Worm (Caenorhabditis elegans) whole organism, mixed stage, embryonic: ENCODE data around the gene ZK1307.4.

Source experiments
- bed-3 ChIP-seq: fragments of 200-800 bp; sonication (Bioruptor generic); optimal IDR thresholded peaks from 3 replicates; lab custom pipeline; 2018; ENCODE audit warnings: mild to moderate bottlenecking, missing genetic modification characterization, moderate library complexity, missing compliant biosample characterization
- flh-1 ChIP-seq: fragments of 200-800 bp; sonication (Bioruptor generic); optimal IDR thresholded peaks from 2 replicates; lab custom pipeline; 2018; ENCODE audit warnings: mild to moderate bottlenecking, missing genetic modification characterization, moderate library complexity, missing compliant biosample characterization
- ham-2 ChIP-seq: fragments of 200-800 bp; sonication (Bioruptor generic); optimal IDR thresholded peaks from 2 replicates; lab custom pipeline; 2018; ENCODE audit warnings: mild to moderate bottlenecking, missing genetic modification characterization, missing compliant biosample characterization
- lin-13 ChIP-seq: fragments of 150-350 bp; optimal IDR thresholded peaks from 2 replicates; lab custom pipeline; 2014; ENCODE audit warnings: missing biosample characterization, missing genetic modification characterization
- mep-1 ChIP-seq: fragments of 150-350 bp; optimal IDR thresholded peaks from 2 replicates; lab custom pipeline; 2017; ENCODE audit warnings: missing biosample characterization, missing genetic modification reagents, missing genetic modification characterization, inconsistent platforms
- nhr-2 ChIP-seq: fragments of 150-350 bp; optimal IDR thresholded peaks from 2 replicates; lab custom pipeline; 2014; ENCODE audit warnings: missing biosample characterization, missing genetic modification characterization
- unc-62 ChIP-seq: fragments of 150-350 bp; optimal IDR thresholded peaks from 2 replicates; lab custom pipeline; 2014; ENCODE audit warnings: missing biosample characterization, missing genetic modification reagents, missing genetic modification characterization
- zip-8 ChIP-seq: fragments of 150-350 bp; optimal IDR thresholded peaks from 2 replicates; lab custom pipeline; 2014; ENCODE audit warnings: missing biosample characterization, missing genetic modification characterization
- ztf-11 ChIP-seq: fragments of 150-350 bp; optimal IDR thresholded peaks from 2 replicates; lab custom pipeline; 2014; ENCODE audit warnings: missing biosample characterization, missing genetic modification characterization

ce11 chrII:9644940-9645634 lies 6.5 kb downstream of the ZK1307.4 start:
- TF ChIP-seq lin-13 (tag; lab: Kevin White, UChicago) (no peak), ham-2 (peak; percentile 87), bed-3 (GFP tag; lab: Kevin White, UChicago) (no peak), zip-8 (tag; lab: Kevin White, UChicago) (no peak), nhr-2 (no peak), ztf-11 (no peak), mep-1 (tag; lab: Kevin White, UChicago) (no peak), flh-1 (GFP tag; lab: Kevin White, UChicago) (no peak), unc-62 (GFP tag; lab: Kevin White, UChicago) (peak; percentile 87)
